Fruit fly (Drosophila melanogaster): ENCODE data around the gene pigeon.

pigeon gene

DNA sequence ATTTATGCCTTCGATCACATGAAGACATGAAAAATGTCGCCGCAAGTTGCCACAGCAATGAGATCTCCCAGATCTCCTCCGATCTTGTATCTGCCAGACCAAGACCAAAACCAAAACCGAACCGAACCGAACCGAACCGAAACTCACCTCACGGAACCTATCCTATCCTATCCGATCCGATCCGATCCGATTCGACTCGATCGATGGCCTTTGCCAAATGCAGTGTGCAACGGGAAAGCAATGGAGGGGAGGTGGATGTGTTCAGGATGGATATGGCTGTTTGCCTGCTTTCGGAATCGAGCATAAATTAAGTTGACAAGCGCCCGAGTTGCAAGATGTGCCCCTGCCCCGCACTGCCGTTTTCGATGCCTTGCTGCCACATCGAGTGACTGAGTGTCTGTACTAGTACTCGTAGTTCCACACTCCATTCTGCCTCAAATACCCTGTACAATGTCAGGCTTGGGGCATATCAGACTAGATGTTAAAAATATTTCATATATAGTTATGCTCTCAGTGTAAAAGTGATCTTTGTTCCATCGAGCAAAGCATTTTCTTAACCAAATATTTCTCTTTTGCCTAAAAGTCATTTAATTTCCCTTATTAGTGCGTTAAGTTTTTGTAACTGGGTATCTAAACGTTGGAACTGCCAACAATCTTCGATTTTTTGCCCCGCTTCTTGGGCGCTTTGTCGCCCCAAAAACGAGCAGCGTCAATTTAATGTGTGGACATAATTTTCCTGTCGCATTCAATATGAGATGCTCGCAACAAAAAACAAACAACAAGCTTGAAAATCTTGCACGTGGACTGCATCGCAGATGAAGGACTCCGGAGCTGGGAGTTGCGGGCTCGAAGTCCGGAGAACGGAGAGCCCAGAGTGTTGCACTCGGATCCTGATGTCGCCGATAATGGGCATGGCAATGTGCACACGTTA is 40.4 kb downstream of the pigeon start:
- TF ChIP-seq CG11695 (GFP tag; IDR thresholded peaks at IDR 0.05) (peak; percentile 56; the same call in 1 of the 3 replicates), CG9797 (GFP tag; optimal IDR thresholded peaks at IDR 0.05) (no peak), disco-r (GFP tag; optimal IDR thresholded peaks at IDR 0.05) (peak; percentile 50), H2.0 (GFP tag; IDR thresholded peaks at IDR 0.05) (peak; percentile 70), Mes4 (GFP tag; optimal IDR thresholded peaks at IDR 0.05) (peak; percentile 74), hkb (optimal IDR thresholded peaks at IDR 0.05) (no peak), hkb (GFP tag; IDR thresholded peaks at IDR 0.05) (peak; percentile 73), CG9437 (GFP tag; optimal IDR thresholded peaks at IDR 0.05) (peak; percentile 67), ind (GFP tag; optimal IDR thresholded peaks at IDR 0.05) (peak; percentile 52), Abd-B (GFP tag; optimal IDR thresholded peaks at IDR 0.05) (peak; percentile 83), CG2712 (tag; optimal IDR thresholded peaks at IDR 0.05) (peak; percentile 91), chn (GFP tag; optimal IDR thresholded peaks at IDR 0.05) (peak; percentile 92), Sry-β (GFP tag; optimal IDR thresholded peaks at IDR 0.05) (no peak), CG7271 (tag; optimal IDR thresholded peaks at IDR 0.05) (peak; percentile 44), fd102C (GFP tag; optimal IDR thresholded peaks at IDR 0.05) (peak; percentile 51), CG3163 (GFP tag; optimal IDR thresholded peaks at IDR 0.05) (peak; percentile 19), pb (GFP tag; optimal IDR thresholded peaks at IDR 0.05) (peak; percentile 51), ash1 (GFP tag; optimal IDR thresholded peaks at IDR 0.05) (no peak), CG15073 (GFP tag; optimal IDR thresholded peaks at IDR 0.05) (peak; percentile 50), CG14667 (GFP tag; IDR thresholded peaks at IDR 0.05) (peak; percentile 71), CG12104 (GFP tag; optimal IDR thresholded peaks at IDR 0.05) (peak; percentile 60), Six4 (GFP tag; optimal IDR thresholded peaks at IDR 0.05) (peak; percentile 75), Nf-YB (GFP tag; optimal IDR thresholded peaks at IDR 0.05) (peak; percentile 28), MBD-R2 (GFP tag; IDR thresholded peaks at IDR 0.05) (no peak), gce (GFP tag; IDR thresholded peaks at IDR 0.05) (peak; percentile 64; the same call in 1 of the 3 replicates), stwl (tag; optimal IDR thresholded peaks at IDR 0.05) (peak; percentile 33), CG4404 (GFP tag; IDR thresholded peaks at IDR 0.05) (peak; percentile 87), CG17829 (tag; optimal IDR thresholded peaks at IDR 0.05) (peak; percentile 86), CG3065 (GFP tag; optimal IDR thresholded peaks at IDR 0.05) (peak; percentile 63), Adf1 (GFP tag; IDR thresholded peaks at IDR 0.05) (no peak), CG12659 (GFP tag; optimal IDR thresholded peaks at IDR 0.05) (peak; percentile 51), tgo (GFP tag; IDR thresholded peaks at IDR 0.05) (peak; percentile 77), Ada2b (GFP tag; IDR thresholded peaks at IDR 0.05) (peak; percentile 60), toy (GFP tag; IDR thresholded peaks at IDR 0.05) (0 out of 2 replicates have a peak, but pooled peaks have one; percentile 8), Ets97D (GFP tag; optimal IDR thresholded peaks at IDR 0.05) (peak; percentile 46), Mad (GFP tag; optimal IDR thresholded peaks at IDR 0.05) (peak; percentile 70), CG10654 (GFP tag; optimal IDR thresholded peaks at IDR 0.05) (peak; percentile 74), crol (GFP tag; IDR thresholded peaks at IDR 0.05) (peak; percentile 41; the same call in 1 of the 2 replicates), CG14441 (GFP tag; IDR thresholded peaks at IDR 0.05) (peak; percentile 64), Mrtf (GFP tag; IDR thresholded peaks at IDR 0.05) (peak; percentile 68; the same call in 2 of the 3 replicates), CG6791 (GFP tag; IDR thresholded peaks at IDR 0.05; ENCODE audit: partially characterized antibody) (no peak), CG3995 (GFP tag; optimal IDR thresholded peaks at IDR 0.05) (no peak), CG4328 (GFP tag; optimal IDR thresholded peaks at IDR 0.05) (no peak), E2f1 (GFP tag; IDR thresholded peaks at IDR 0.05) (peak; percentile 54; the same call in 1 of the 2 replicates), dmrt11E (tag; optimal IDR thresholded peaks at IDR 0.05) (peak; percentile 94), CG11398 (GFP tag; optimal IDR thresholded peaks at IDR 0.05) (peak; percentile 45), CG6654 (GFP tag; optimal IDR thresholded peaks at IDR 0.05) (no peak), abd-A (tag; optimal IDR thresholded peaks at IDR 0.05) (no peak), zf30C (GFP tag; optimal IDR thresholded peaks at IDR 0.05) (no peak)
